Worm (Caenorhabditis elegans): ENCODE measurements around the gene K08E5.5.

K08E5.5 gene

ce11 chrIII:10178023-10178422, 17.7 kb upstream of the K08E5.5 start:
- no peak for TF ChIP-seq nhr-23 (tag; optimal IDR thresholded peaks at IDR 0.05)

ce11 chrIII:10170265-10170664, 10.0 kb upstream of the K08E5.5 start:
- TF ChIP-seq ceh-82 (tag; optimal IDR thresholded peaks at IDR 0.05) (no peak), elt-3 (tag; optimal IDR thresholded peaks at IDR 0.05) (no peak), fos-1 (tag; optimal IDR thresholded peaks at IDR 0.05) (peak; percentile 58), nhr-21 (tag; optimal IDR thresholded peaks at IDR 0.05) (peak; percentile 7), lsy-2 (tag; optimal IDR thresholded peaks at IDR 0.05) (no peak), ama-1 (optimal IDR thresholded peaks at IDR 0.05) (no peak), sma-3 (GFP tag; optimal IDR thresholded peaks at IDR 0.05) (no peak), mdl-1 (tag; optimal IDR thresholded peaks at IDR 0.05) (no peak), blmp-1 (tag; optimal IDR thresholded peaks at IDR 0.05; ENCODE audit: insufficient read depth) (no peak), dmd-4 (tag; optimal IDR thresholded peaks at IDR 0.05) (no peak)

- TF ChIP-seq sem-4 (tag; optimal IDR thresholded peaks at IDR 0.05) (no peak), nhr-25 (tag; optimal IDR thresholded peaks at IDR 0.05) (no peak), lsy-2 (tag; optimal IDR thresholded peaks at IDR 0.05) (no peak), skn-1 (tag; optimal IDR thresholded peaks at IDR 0.05) (no peak), unc-62 (GFP tag; optimal IDR thresholded peaks at IDR 0.05) (no peak), ztf-1 (GFP tag; conservative IDR thresholded peaks at IDR 0.05) (no peak), sma-3 (GFP tag; optimal IDR thresholded peaks at IDR 0.05) (no peak), ZK546.5 (tag; optimal IDR thresholded peaks at IDR 0.05) (no peak), egl-27 (tag; optimal IDR thresholded peaks at IDR 0.05) (no peak), elt-1 (tag; optimal IDR thresholded peaks at IDR 0.05) (no peak), ceh-16 (tag; optimal IDR thresholded peaks at IDR 0.05) (no peak), nhr-21 (tag; optimal IDR thresholded peaks at IDR 0.05) (no peak), ama-1 (optimal IDR thresholded peaks at IDR 0.05) (no peak), sma-9 (GFP tag; optimal IDR thresholded peaks at IDR 0.05) (no peak), sma-9 (tag; optimal IDR thresholded peaks at IDR 0.05) (no peak)
Measured at ce11 chrIII:10156269-10156668, 4.0 kb downstream of the K08E5.5 start.

ce11 chrIII:10154993-10155392, 5.3 kb downstream of the K08E5.5 start:
- peak in 1 of 2 experiments; percentile 20 for TF ChIP-seq lsy-2 (tag; optimal IDR thresholded peaks at IDR 0.05)
- no peak for TF ChIP-seq nhr-129 (tag; optimal IDR thresholded peaks at IDR 0.05)
- no peak for TF ChIP-seq nhr-11 (tag; optimal IDR thresholded peaks at IDR 0.05)
- TF ChIP-seq unc-39 (tag; optimal IDR thresholded peaks at IDR 0.05), result no peak
- TF ChIP-seq unc-55 (GFP tag; optimal IDR thresholded peaks at IDR 0.05), result no peak
- TF ChIP-seq sem-4 (tag; optimal IDR thresholded peaks at IDR 0.05), result no peak
- TF ChIP-seq sma-9 (GFP tag; optimal IDR thresholded peaks at IDR 0.05), result peak; percentile 20
- TF ChIP-seq sma-9 (tag; optimal IDR thresholded peaks at IDR 0.05), result no peak
- no peak for TF ChIP-seq ama-1 (optimal IDR thresholded peaks at IDR 0.05)
- no peak for TF ChIP-seq ceh-82 (tag; optimal IDR thresholded peaks at IDR 0.05)
- no peak for TF ChIP-seq sma-3 (GFP tag; optimal IDR thresholded peaks at IDR 0.05)
- TF ChIP-seq crh-2 (tag; optimal IDR thresholded peaks at IDR 0.05), result no peak
- no peak for TF ChIP-seq peb-1 (tag; optimal IDR thresholded peaks at IDR 0.05)
- TF ChIP-seq ztf-11 (tag; optimal IDR thresholded peaks at IDR 0.05), result no peak
- no peak for TF ChIP-seq nhr-10 (tag; optimal IDR thresholded peaks at IDR 0.05)
- TF ChIP-seq mbf-1 (tag; optimal IDR thresholded peaks at IDR 0.05), result no peak
- TF ChIP-seq lin-11 (tag; optimal IDR thresholded peaks at IDR 0.05), result no peak
- TF ChIP-seq nhr-21 (tag; optimal IDR thresholded peaks at IDR 0.05), result no peak
- no peak for TF ChIP-seq nhr-77 (tag; optimal IDR thresholded peaks at IDR 0.05)
- TF ChIP-seq fos-1 (tag; optimal IDR thresholded peaks at IDR 0.05), result no peak
- TF ChIP-seq F13H6.1 (tag; optimal IDR thresholded peaks at IDR 0.05), result peak; percentile 39
- TF ChIP-seq dmd-4 (tag; optimal IDR thresholded peaks at IDR 0.05), result no peak
- TF ChIP-seq elt-3 (tag; optimal IDR thresholded peaks at IDR 0.05), result no peak
- no peak for TF ChIP-seq egl-27 (tag; optimal IDR thresholded peaks at IDR 0.05)

ce11 chrIII:10153003-10153402, 7.3 kb downstream of the K08E5.5 start:
- no peak for TF ChIP-seq nhr-12 (tag; optimal IDR thresholded peaks at IDR 0.05)
- peak; percentile 22 for TF ChIP-seq snpc-4 (tag; optimal IDR thresholded peaks at IDR 0.05)
- TF ChIP-seq sem-4 (tag; optimal IDR thresholded peaks at IDR 0.05), result peak; percentile 59
- TF ChIP-seq sma-9 (GFP tag; optimal IDR thresholded peaks at IDR 0.05), result peak; percentile 69
- no peak for TF ChIP-seq sma-9 (tag; optimal IDR thresholded peaks at IDR 0.05)
- peak in 1 of 2 experiments; percentile 72 for TF ChIP-seq lsy-2 (tag; optimal IDR thresholded peaks at IDR 0.05)
- TF ChIP-seq egl-27 (tag; optimal IDR thresholded peaks at IDR 0.05), result peak; percentile 25
- TF ChIP-seq zag-1 (tag; optimal IDR thresholded peaks at IDR 0.05), result peak; percentile 74
- TF ChIP-seq blmp-1 (tag; optimal IDR thresholded peaks at IDR 0.05; ENCODE audit: insufficient read depth), result no peak
- TF ChIP-seq lin-11 (tag; optimal IDR thresholded peaks at IDR 0.05), result peak; percentile 11
- TF ChIP-seq peb-1 (tag; optimal IDR thresholded peaks at IDR 0.05), result no peak
- TF ChIP-seq lin-13 (GFP tag; optimal IDR thresholded peaks at IDR 0.05), result peak; percentile 26
- TF ChIP-seq nhr-21 (tag; optimal IDR thresholded peaks at IDR 0.05), result no peak
- TF ChIP-seq ztf-4 (tag; optimal IDR thresholded peaks at IDR 0.05), result peak; percentile 26
- TF ChIP-seq ZK546.5 (tag; optimal IDR thresholded peaks at IDR 0.05), result no peak
- TF ChIP-seq mab-5 (tag; optimal IDR thresholded peaks at IDR 0.05), result peak; percentile 48
- peak in 1 of 2 experiments; percentile 56 for TF ChIP-seq mdl-1 (tag; optimal IDR thresholded peaks at IDR 0.05)
- peak; percentile 90 for TF ChIP-seq unc-55 (GFP tag; optimal IDR thresholded peaks at IDR 0.05)
- no peak for TF ChIP-seq fos-1 (tag; optimal IDR thresholded peaks at IDR 0.05)
- peak; percentile 67 for TF ChIP-seq crh-2 (tag; optimal IDR thresholded peaks at IDR 0.05)
- TF ChIP-seq F13H6.1 (tag; optimal IDR thresholded peaks at IDR 0.05), result peak; percentile 58
- peak; percentile 77 for TF ChIP-seq C34F6.9 (tag; optimal IDR thresholded peaks at IDR 0.05)
- TF ChIP-seq ceh-82 (tag; optimal IDR thresholded peaks at IDR 0.05), result no peak
- no peak for TF ChIP-seq elt-1 (tag; optimal IDR thresholded peaks at IDR 0.05)
- TF ChIP-seq nhr-23 (tag; optimal IDR thresholded peaks at IDR 0.05), result no peak
- no peak for TF ChIP-seq nhr-11 (tag; optimal IDR thresholded peaks at IDR 0.05)
- no peak for TF ChIP-seq nhr-237 (tag; optimal IDR thresholded peaks at IDR 0.05)
- TF ChIP-seq unc-62 (GFP tag; optimal IDR thresholded peaks at IDR 0.05), result no peak
- TF ChIP-seq nhr-6 (tag; optimal IDR thresholded peaks at IDR 0.05), result peak; percentile 64

All from whole organism, L2 larva.